Fruit fly (Drosophila melanogaster) whole organism, embryonic: ENCODE data around the gene rols.
A peak's percentile ranks its signal among the peaks of the same experiment; 100 is the strongest.

Source experiments
- ATbp ChIP-seq: fragments of 200-800 bp; sonication (Bioruptor generic); optimal IDR thresholded peaks from 2 replicates; lab custom pipeline; 2017; ENCODE audit warnings: missing biosample characterization, mild to moderate bottlenecking, missing genetic modification characterization, missing genetic modification reagents
- Aef1 ChIP-seq: fragments of 200-800 bp; sonication (Bioruptor generic); IDR thresholded peaks from 3 replicates; pipeline ENCODE4 v1.3.6; 2022; ENCODE audit warnings: missing biosample characterization, missing genetic modification characterization
- Atf6 ChIP-seq: fragments of 200-800 bp; sonication (Bioruptor generic); IDR thresholded peaks from 2 replicates; pipeline ENCODE4 v1.3.6; 2022; ENCODE audit warnings: missing biosample characterization, missing genetic modification characterization
- B-H2 ChIP-seq: fragments of 200-800 bp; sonication (Bioruptor generic); optimal IDR thresholded peaks from 2 replicates; lab custom pipeline; 2018; ENCODE audit warnings: missing biosample characterization, mild to moderate bottlenecking, missing genetic modification characterization
- BEAF-32 ChIP-seq: fragments of 200-800 bp; sonication (Bioruptor generic); optimal IDR thresholded peaks from 3 replicates; lab custom pipeline; 2017; ENCODE audit warnings: missing biosample characterization, missing genetic modification characterization, mild to moderate bottlenecking, moderate library complexity, missing genetic modification reagents
- CG10462 ChIP-seq: fragments of 200-800 bp; sonication (Bioruptor generic); optimal IDR thresholded peaks from 2 replicates; lab custom pipeline; 2016; ENCODE audit warnings: missing biosample characterization, missing genetic modification characterization
- CG10959 ChIP-seq: fragments of 200-800 bp; sonication (Bioruptor generic); IDR thresholded peaks from 2 replicates; pipeline ENCODE4 v1.3.6; 2022; ENCODE audit warnings: missing biosample characterization, missing genetic modification characterization
- CG11093 ChIP-seq: fragments of 200-800 bp; sonication (Bioruptor generic); IDR thresholded peaks from 3 replicates; pipeline ENCODE4 v1.3.6; 2022; ENCODE audit warnings: missing biosample characterization, missing genetic modification characterization
- CG12659 ChIP-seq: fragments of 200-800 bp; sonication (Bioruptor generic); optimal IDR thresholded peaks from 3 replicates; lab custom pipeline; 2017; ENCODE audit warnings: mild to moderate bottlenecking, missing biosample characterization, missing genetic modification reagents, missing genetic modification characterization
- CG14441 ChIP-seq: fragments of 200-800 bp; sonication (Bioruptor generic); IDR thresholded peaks from 2 replicates; pipeline ENCODE4 v1.3.6; 2022; ENCODE audit warnings: missing biosample characterization, missing genetic modification characterization
- CG15479 ChIP-seq: fragments of 200-800 bp; sonication (Bioruptor generic); optimal IDR thresholded peaks from 3 replicates; lab custom pipeline; 2019; ENCODE audit warnings: missing biosample characterization, mild to moderate bottlenecking, missing genetic modification characterization, moderate library complexity
- CG17186 ChIP-seq: fragments of 200-800 bp; sonication (Bioruptor generic); optimal IDR thresholded peaks from 3 replicates; lab custom pipeline; 2017; ENCODE audit warnings: missing biosample characterization, missing genetic modification reagents, missing genetic modification characterization
- CG1792 ChIP-seq: fragments of 200-800 bp; sonication (Bioruptor generic); optimal IDR thresholded peaks from 2 replicates; lab custom pipeline; 2016; ENCODE audit warnings: missing biosample characterization, missing genetic modification characterization
- CG18011 ChIP-seq: fragments of 200-800 bp; sonication (Bioruptor generic); optimal IDR thresholded peaks from 2 replicates; lab custom pipeline; 2017; ENCODE audit warnings: missing biosample characterization, missing genetic modification characterization, mild to moderate bottlenecking, moderate library complexity, missing genotype
- CG2202 ChIP-seq: fragments of 200-800 bp; sonication (Bioruptor generic); optimal IDR thresholded peaks from 2 replicates; lab custom pipeline; 2018; ENCODE audit warnings: missing biosample characterization, mild to moderate bottlenecking, missing genetic modification characterization
- CG2875 ChIP-seq: fragments of 200-800 bp; sonication (Bioruptor generic); optimal IDR thresholded peaks from 2 replicates; lab custom pipeline; 2017; ENCODE audit warnings: missing biosample characterization, mild to moderate bottlenecking, missing genetic modification characterization, missing genetic modification reagents
- CG32532 ChIP-seq: fragments of 200-800 bp; sonication (Bioruptor generic); IDR thresholded peaks from 2 replicates; pipeline ENCODE4 v1.3.6; 2022; ENCODE audit warnings: missing biosample characterization, missing genetic modification characterization
- CG34224 ChIP-seq: fragments of 200-800 bp; sonication (Bioruptor generic); IDR thresholded peaks from 3 replicates; pipeline ENCODE4 v1.3.6; 2022; ENCODE audit warnings: missing biosample characterization, missing genetic modification characterization; ENCODE audit not compliant: partially characterized antibody
- CG42726 ChIP-seq: fragments of 200-800 bp; sonication (Bioruptor generic); IDR thresholded peaks from 2 replicates; pipeline ENCODE4 v1.3.6; 2022; ENCODE audit warnings: missing biosample characterization, missing genetic modification characterization; ENCODE audit not compliant: partially characterized antibody
- CG4854 ChIP-seq: fragments of 200-800 bp; sonication (Bioruptor generic); optimal IDR thresholded peaks from 2 replicates; lab custom pipeline; 2016; ENCODE audit warnings: missing biosample characterization, missing genetic modification characterization, inconsistent platforms
- CG6813 ChIP-seq: fragments of 200-800 bp; sonication (Bioruptor generic); optimal IDR thresholded peaks from 2 replicates; lab custom pipeline; 2017; ENCODE audit warnings: missing biosample characterization, missing genetic modification characterization, mild to moderate bottlenecking, moderate library complexity, missing genetic modification reagents
- CG6854 ChIP-seq: fragments of 200-800 bp; sonication (Bioruptor generic); optimal IDR thresholded peaks from 3 replicates; lab custom pipeline; 2017; ENCODE audit warnings: missing biosample characterization, mild to moderate bottlenecking, missing genetic modification characterization
- CG7271 ChIP-seq: fragments of 200-800 bp; sonication (Bioruptor generic); optimal IDR thresholded peaks from 2 replicates; lab custom pipeline; 2018; ENCODE audit warnings: missing biosample characterization, mild to moderate bottlenecking, missing genetic modification characterization, moderate library complexity
- CG7372 ChIP-seq: fragments of 200-800 bp; sonication (Bioruptor generic); IDR thresholded peaks from 2 replicates; pipeline ENCODE4 v1.3.6; 2022; ENCODE audit warnings: missing biosample characterization, missing genetic modification characterization
- CG8089 ChIP-seq: fragments of 200-800 bp; sonication (Bioruptor generic); optimal IDR thresholded peaks from 3 replicates; lab custom pipeline; 2016; ENCODE audit warnings: missing biosample characterization, missing genetic modification characterization
- CG8924 ChIP-seq: fragments of 200-800 bp; optimal IDR thresholded peaks from 3 replicates; lab custom pipeline; 2019; ENCODE audit warnings: missing biosample characterization, mild to moderate bottlenecking, missing genetic modification characterization, moderate library complexity
- CTCF ChIP-seq: fragments of 200-800 bp; sonication (Bioruptor generic); optimal IDR thresholded peaks from 2 replicates; lab custom pipeline; 2017; ENCODE audit warnings: missing biosample characterization, mild to moderate bottlenecking, missing genetic modification characterization, moderate library complexity
- Dip3 ChIP-seq: fragments of 200-800 bp; sonication (Bioruptor generic); optimal IDR thresholded peaks from 3 replicates; lab custom pipeline; 2016; ENCODE audit warnings: missing biosample characterization, missing genetic modification characterization
- Dref ChIP-seq: fragments of 200-800 bp; sonication (Bioruptor generic); IDR thresholded peaks from 2 replicates; pipeline ENCODE4 v1.3.6; 2022; ENCODE audit warnings: missing biosample characterization, missing genetic modification characterization
- HLH3B ChIP-seq: fragments of 200-800 bp; sonication (Bioruptor generic); IDR thresholded peaks from 2 replicates; pipeline ENCODE4 v1.3.6; 2022; ENCODE audit warnings: missing biosample characterization, missing genetic modification characterization
- Hmx ChIP-seq: fragments of 200-800 bp; sonication (Bioruptor generic); optimal IDR thresholded peaks from 2 replicates; lab custom pipeline; 2016; ENCODE audit warnings: missing biosample characterization, missing genetic modification characterization
- Hsf ChIP-seq: fragments of 200-800 bp; sonication (Bioruptor generic); optimal IDR thresholded peaks from 3 replicates; lab custom pipeline; 2016; ENCODE audit warnings: missing biosample characterization, missing genetic modification characterization
- Lhr ChIP-seq: fragments of 200-800 bp; sonication (Bioruptor generic); optimal IDR thresholded peaks from 3 replicates; lab custom pipeline; 2017; ENCODE audit warnings: mild to moderate bottlenecking, missing biosample characterization, missing genetic modification reagents, missing genetic modification characterization
- Lim3 ChIP-seq: fragments of 200-800 bp; sonication (Bioruptor generic); IDR thresholded peaks from 2 replicates; pipeline ENCODE4 v1.3.6; 2022; ENCODE audit warnings: missing biosample characterization, missing genetic modification characterization
- MTF-1 ChIP-seq: fragments of 200-800 bp; sonication (Bioruptor generic); optimal IDR thresholded peaks from 2 replicates; lab custom pipeline; 2018; ENCODE audit warnings: missing biosample characterization, mild to moderate bottlenecking, missing genetic modification characterization, borderline replicate concordance
- Med ChIP-seq: fragments of 200-800 bp; sonication (Bioruptor generic); peaks from one replicate; lab custom pipeline; 2016; ENCODE audit warnings: missing biosample characterization, missing genetic modification characterization, mild to moderate bottlenecking, inconsistent platforms, moderate library complexity
- Nf-YA ChIP-seq: fragments of 200-800 bp; sonication (Bioruptor generic); IDR thresholded peaks from 2 replicates; pipeline ENCODE4 v1.3.6; 2022; ENCODE audit warnings: missing biosample characterization, missing genetic modification characterization
- Tbp ChIP-seq: fragments of >200 bp; optimal IDR thresholded peaks from 2 replicates; lab custom pipeline; 2018; ENCODE audit warnings: missing biosample characterization, missing genetic modification characterization
- ase ChIP-seq: fragments of 200-800 bp; sonication (Bioruptor generic); IDR thresholded peaks from 3 replicates; pipeline ENCODE4 v1.3.6; 2022; ENCODE audit warnings: missing biosample characterization, missing genetic modification characterization
- bsh ChIP-seq, 2 experiments: fragments of 200-800 bp; sonication (Bioruptor generic); optimal IDR thresholded peaks; 2 replicates each; lab custom pipeline; 2017 to 2018; ENCODE audit warnings: mild to moderate bottlenecking in 2 of 2, missing biosample characterization in 2 of 2, missing genetic modification characterization in 2 of 2, moderate library complexity in 1 of 2
- cato ChIP-seq: fragments of 200-800 bp; sonication (Bioruptor generic); optimal IDR thresholded peaks from 2 replicates; lab custom pipeline; 2016; ENCODE audit warnings: missing biosample characterization, missing genetic modification characterization, borderline replicate concordance
- chif ChIP-seq, 2 experiments: fragments of 200-800 bp; sonication (Bioruptor generic); optimal IDR thresholded peaks; 3 replicates each; lab custom pipeline; 2016; ENCODE audit warnings: missing biosample characterization in 2 of 2, missing genetic modification characterization in 2 of 2
- ci ChIP-seq: fragments of 200-800 bp; sonication (Bioruptor generic); IDR thresholded peaks from 3 replicates; pipeline ENCODE4 v1.3.6; 2022; ENCODE audit warnings: missing biosample characterization, missing genetic modification characterization
- gro ChIP-seq: fragments of 200-800 bp; sonication (Bioruptor generic); optimal IDR thresholded peaks from 2 replicates; lab custom pipeline; 2016; ENCODE audit warnings: missing biosample characterization, missing genetic modification characterization
- gt ChIP-seq: fragments of 200-800 bp; sonication (Bioruptor generic); IDR thresholded peaks from 2 replicates; pipeline ENCODE4 v1.3.6; 2022; ENCODE audit warnings: missing biosample characterization, missing genetic modification characterization
- lola ChIP-seq, 3 experiments: fragments of >200 bp in 2 of 3; fragments of 200-800 bp in 1 of 3; sonication (Bioruptor generic) in 1 of 3; optimal IDR thresholded peaks; 2 replicates each; lab custom pipeline; 2017 to 2019; ENCODE audit warnings: missing biosample characterization in 3 of 3, missing genetic modification characterization in 3 of 3, mild to moderate bottlenecking in 1 of 3, moderate library complexity in 1 of 3
- maf-S ChIP-seq: fragments of 200-800 bp; sonication (Bioruptor generic); optimal IDR thresholded peaks from 2 replicates; lab custom pipeline; 2016; ENCODE audit warnings: missing biosample characterization, missing genetic modification characterization
- mam ChIP-seq: fragments of 200-800 bp; sonication (Bioruptor generic); optimal IDR thresholded peaks from 3 replicates; lab custom pipeline; 2016; ENCODE audit warnings: missing biosample characterization, missing genetic modification characterization
- pfk ChIP-seq: fragments of 200-800 bp; sonication (Bioruptor generic); optimal IDR thresholded peaks from 2 replicates; lab custom pipeline; 2018; ENCODE audit warnings: missing biosample characterization, mild to moderate bottlenecking, missing genetic modification characterization, moderate library complexity
- rib ChIP-seq: fragments of 200-800 bp; sonication (Bioruptor generic); IDR thresholded peaks from 2 replicates; pipeline ENCODE4 v1.3.6; 2022; ENCODE audit warnings: missing biosample characterization, missing genetic modification characterization
- zf30C ChIP-seq: fragments of 200-800 bp; sonication (Bioruptor generic); optimal IDR thresholded peaks from 3 replicates; lab custom pipeline; 2018; ENCODE audit warnings: missing biosample characterization, mild to moderate bottlenecking, missing genetic modification characterization

rols gene

DNA sequence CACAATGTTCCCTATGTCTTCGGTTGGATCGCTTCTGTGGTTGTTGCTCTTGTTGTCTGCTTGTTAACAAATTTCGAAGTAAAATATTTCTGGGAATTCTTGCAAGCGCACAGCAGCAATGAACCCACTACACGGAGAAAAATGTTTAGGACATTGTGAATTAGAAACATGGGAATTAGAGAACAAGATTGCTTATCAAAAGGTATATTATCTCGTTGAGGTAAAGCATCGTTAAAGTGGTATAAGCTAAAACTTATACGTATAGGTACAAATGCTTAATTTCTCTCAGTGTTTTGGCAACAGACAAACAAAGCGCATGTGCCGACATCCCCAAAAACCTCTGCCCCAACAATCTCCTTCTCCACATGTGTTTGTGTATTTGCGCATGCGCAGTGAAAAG lies 11.0 kb downstream of the rols start (continued):
- TF ChIP-seq ase (GFP tag; lab: Robert Waterston, UW), result 0 out of 3 replicates have a peak, but pooled peaks have one; percentile 11
- TF ChIP-seq ATbp, result peak; percentile 70
- no peak for TF ChIP-seq CG4854 (GFP tag; lab: Kevin White, UChicago)
- TF ChIP-seq CG2875, result peak; percentile 44
- TF ChIP-seq chif (GFP tag; optimal IDR thresholded peaks at IDR 0.05; lab: Kevin White, UChicago), result peak; percentile 32 to 48
- TF ChIP-seq Hsf (GFP tag; lab: Kevin White, UChicago), result peak; percentile 26
- TF ChIP-seq Dref (GFP tag; lab: Robert Waterston, UW), result no peak
- no peak for TF ChIP-seq CG34224 (GFP tag; lab: Robert Waterston, UW)
- no peak for TF ChIP-seq CG42726 (GFP tag; lab: Robert Waterston, UW)
- TF ChIP-seq CG7271 (tag; lab: Kevin White, UChicago), result no peak
- no peak for TF ChIP-seq gt (GFP tag; lab: Robert Waterston, UW)
- TF ChIP-seq HLH3B (GFP tag; lab: Robert Waterston, UW), result no peak
- no peak for TF ChIP-seq Tbp (GFP tag; lab: Kevin White, UChicago)
- no peak for TF ChIP-seq CG15479 (GFP tag; lab: Kevin White, UChicago)
- no peak for TF ChIP-seq MTF-1
- TF ChIP-seq CG2202 (tag; lab: Kevin White, UChicago), result no peak
- TF ChIP-seq CG6854 (GFP tag; lab: Kevin White, UChicago), result no peak
- TF ChIP-seq bsh (GFP tag; optimal IDR thresholded peaks at IDR 0.05; lab: Kevin White, UChicago), result peak in 1 of 2 experiments; percentile 71
- TF ChIP-seq CG18011 (GFP tag; lab: Kevin White, UChicago), result no peak
- TF ChIP-seq CG8089 (GFP tag; lab: Kevin White, UChicago), result peak; percentile 30
- no peak for TF ChIP-seq Hmx
- TF ChIP-seq CG17186 (GFP tag; lab: Kevin White, UChicago), result no peak
- TF ChIP-seq CG8924 (tag; lab: Kevin White, UChicago), result no peak
- TF ChIP-seq lola (GFP tag; optimal IDR thresholded peaks at IDR 0.05; lab: Kevin White, UChicago), result peak in 1 of 3 experiments; percentile 40
- no peak for TF ChIP-seq Dip3 (GFP tag; lab: Kevin White, UChicago)
- no peak for TF ChIP-seq CG10462 (GFP tag; lab: Kevin White, UChicago)
- no peak for TF ChIP-seq cato (GFP tag; lab: Kevin White, UChicago)
- TF ChIP-seq B-H2, result no peak
- TF ChIP-seq Aef1 (GFP tag; lab: Robert Waterston, UW), result no peak
- no peak for TF ChIP-seq zf30C (GFP tag; lab: Kevin White, UChicago)
- TF ChIP-seq CTCF, result no peak
- peak; percentile 4 for TF ChIP-seq maf-S (GFP tag; lab: Kevin White, UChicago)
- no peak for TF ChIP-seq pfk (GFP tag; lab: Kevin White, UChicago)
- peak; percentile 70 for TF ChIP-seq ci (GFP tag; lab: Robert Waterston, UW)
- TF ChIP-seq CG7372 (GFP tag; lab: Robert Waterston, UW), result no peak
- TF ChIP-seq Nf-YA, result peak; percentile 51; the same call in 1 of the 2 replicates
- no peak for TF ChIP-seq mam (GFP tag; lab: Kevin White, UChicago)
- no peak for TF ChIP-seq CG32532 (GFP tag; lab: Robert Waterston, UW)
- no peak for TF ChIP-seq rib (GFP tag; lab: Robert Waterston, UW)
- no peak for TF ChIP-seq BEAF-32 (GFP tag; lab: Kevin White, UChicago)
- TF ChIP-seq CG14441 (GFP tag; lab: Robert Waterston, UW), result 0 out of 2 replicates have a peak, but pooled peaks have one; percentile 22
- no peak for TF ChIP-seq CG6813 (GFP tag; lab: Kevin White, UChicago)
- no peak for TF ChIP-seq Lim3 (GFP tag; lab: Robert Waterston, UW)
- TF ChIP-seq Atf6 (GFP tag; lab: Robert Waterston, UW), result no peak
- no peak for TF ChIP-seq Lhr (GFP tag; lab: Kevin White, UChicago)
- TF ChIP-seq CG10959 (GFP tag; lab: Robert Waterston, UW), result peak; percentile 69
- TF ChIP-seq Med, result peak; percentile 86
- 0 out of 3 replicates have a peak, but pooled peaks have one; percentile 45 for TF ChIP-seq CG11093 (GFP tag; lab: Robert Waterston, UW)
- no peak for TF ChIP-seq CG12659
- TF ChIP-seq gro (GFP tag; lab: Kevin White, UChicago), result no peak
- TF ChIP-seq CG1792, result no peak
